Fruit fly (Drosophila melanogaster): ENCODE results near the gene Mettl14.

Mettl14 gene

dm6 chr2L:8326414-8327271 is 18.4 kb downstream of the Mettl14 start (continued):
- TF ChIP-seq CG18262 (tag; optimal IDR thresholded peaks at IDR 0.05) (peak; percentile 22), CG9876 (GFP tag; optimal IDR thresholded peaks at IDR 0.05) (no peak)

- TF ChIP-seq Jarid2 (GFP tag; optimal IDR thresholded peaks at IDR 0.05) (no peak), chinmo (GFP tag; IDR thresholded peaks at IDR 0.05; ENCODE audit: partially characterized antibody) (0 out of 4 replicates have a peak, but pooled peaks have one; percentile 4), CG13894 (tag; optimal IDR thresholded peaks at IDR 0.05) (peak; percentile 36), Gsc (GFP tag; IDR thresholded peaks at IDR 0.05) (no peak), CG12104 (GFP tag; optimal IDR thresholded peaks at IDR 0.05) (no peak), crp (GFP tag; optimal IDR thresholded peaks at IDR 0.05) (peak in 1 of 2 experiments; percentile 11)
Observed at dm6 chr2L:8327272-8327555, 19.0 kb downstream of the Mettl14 start, which contains the start of gene CG14275. CG14275 (plus strand) TSS chr2L:8327456.

dm6 chr2L:8327783-8328327 is 19.6 kb downstream of the Mettl14 start:
- TF ChIP-seq ham (GFP tag; IDR thresholded peaks at IDR 0.05) = no peak
- TF ChIP-seq CG34376 (GFP tag; optimal IDR thresholded peaks at IDR 0.05) = peak; percentile 64
- TF ChIP-seq lola (GFP tag; optimal IDR thresholded peaks at IDR 0.05) = no peak
- no peak for TF ChIP-seq Doc2 (GFP tag; IDR thresholded peaks at IDR 0.05)
- no peak for TF ChIP-seq Nf-YA (GFP tag; IDR thresholded peaks at IDR 0.05)
- peak; percentile 45 for TF ChIP-seq CG15514 (GFP tag; optimal IDR thresholded peaks at IDR 0.05)
- peak; percentile 71; the same call in 2 of the 4 replicates for TF ChIP-seq chinmo (GFP tag; IDR thresholded peaks at IDR 0.05; ENCODE audit: partially characterized antibody)
- TF ChIP-seq cad (GFP tag; optimal IDR thresholded peaks at IDR 0.05) = no peak
- TF ChIP-seq CG7928 (GFP tag; optimal IDR thresholded peaks at IDR 0.05) = no peak
- peak; percentile 13 for TF ChIP-seq sug (tag; optimal IDR thresholded peaks at IDR 0.05)
- peak; percentile 61 for TF ChIP-seq gem (tag; optimal IDR thresholded peaks at IDR 0.05)
- no peak for TF ChIP-seq nom (GFP tag; optimal IDR thresholded peaks at IDR 0.05)
- TF ChIP-seq Pdp1 (GFP tag; optimal IDR thresholded peaks at IDR 0.05) = peak in 1 of 2 experiments; percentile 51
- TF ChIP-seq Meics (GFP tag; optimal IDR thresholded peaks at IDR 0.05) = peak; percentile 54

- TF ChIP-seq CG2120 (GFP tag; optimal IDR thresholded peaks at IDR 0.05) (no peak), Sox102F (GFP tag; optimal IDR thresholded peaks at IDR 0.05) (no peak), lilli (GFP tag; optimal IDR thresholded peaks at IDR 0.05) (no peak), CG34376 (GFP tag; optimal IDR thresholded peaks at IDR 0.05) (peak; percentile 72), gem (tag; optimal IDR thresholded peaks at IDR 0.05) (peak; percentile 51), CG16815 (GFP tag; optimal IDR thresholded peaks at IDR 0.05) (no peak), rib (GFP tag; IDR thresholded peaks at IDR 0.05) (no peak), kni (GFP tag; optimal IDR thresholded peaks at IDR 0.05) (no peak), fu2 (GFP tag; optimal IDR thresholded peaks at IDR 0.05) (no peak), Tbp (GFP tag; optimal IDR thresholded peaks at IDR 0.05) (no peak), zfh2 (GFP tag; optimal IDR thresholded peaks at IDR 0.05) (no peak), sqz (GFP tag; optimal IDR thresholded peaks at IDR 0.05) (no peak), CG6854 (GFP tag; optimal IDR thresholded peaks at IDR 0.05) (no peak), Med (GFP tag) (peak; percentile 13), z (GFP tag; IDR thresholded peaks at IDR 0.05) (no peak), unc-4 (GFP tag; IDR thresholded peaks at IDR 0.05; ENCODE audit: partially characterized antibody) (no peak), CG1233 (GFP tag; optimal IDR thresholded peaks at IDR 0.05) (no peak), CG7928 (GFP tag; optimal IDR thresholded peaks at IDR 0.05) (no peak), CG34224 (GFP tag; IDR thresholded peaks at IDR 0.05; ENCODE audit: partially characterized antibody) (no peak), Drgx (GFP tag; IDR thresholded peaks at IDR 0.05) (no peak), danr (GFP tag; IDR thresholded peaks at IDR 0.05) (no peak), Max (GFP tag; optimal IDR thresholded peaks at IDR 0.05) (no peak), Doc3 (GFP tag; IDR thresholded peaks at IDR 0.05; ENCODE audit: partially characterized antibody) (no peak), grn (GFP tag; optimal IDR thresholded peaks at IDR 0.05) (no peak)
Observed at dm6 chr2L:8328526-8329097, 20.4 kb downstream of the Mettl14 start.
